Worm (Caenorhabditis elegans) whole organism, young adult: Measurements from ENCODE around the gene seip-1.

ENCODE experiments used
- C06A6.2 ChIP-seq: fragments of 200-800 bp; sonication (Bioruptor generic); conservative IDR thresholded peaks from 2 replicates; pipeline ENCODE4 v1.3.6; 2022; ENCODE audit warnings: missing genetic modification characterization, missing compliant biosample characterization
- D2030.7 ChIP-seq: fragments of 200-800 bp; sonication (Bioruptor generic); IDR thresholded peaks from 2 replicates; pipeline ENCODE4 v1.3.6; 2022; ENCODE audit warnings: missing genetic modification reagents, missing genetic modification characterization, missing compliant biosample characterization
- F22D6.2 ChIP-seq: sonication (generic microtip); optimal IDR thresholded peaks from 2 replicates; lab custom pipeline; 2016; ENCODE audit warnings: mild to moderate bottlenecking, missing genetic modification characterization, missing compliant biosample characterization
- F33H1.4 ChIP-seq: fragments of 200-800 bp; sonication (Bioruptor generic); IDR thresholded peaks from 2 replicates; pipeline ENCODE4 v1.3.6; 2022; ENCODE audit warnings: missing genetic modification reagents, missing genetic modification characterization, missing compliant biosample characterization
- Y53F4B.3 ChIP-seq: fragments of 200-800 bp; sonication (Bioruptor generic); IDR thresholded peaks from 2 replicates; pipeline ENCODE4 v1.3.6; 2022; ENCODE audit warnings: missing genetic modification reagents, missing genetic modification characterization, missing compliant biosample characterization
- Y56A3A.18 ChIP-seq: fragments of 200-800 bp; sonication (Bioruptor generic); IDR thresholded peaks from 2 replicates; pipeline ENCODE4 v1.3.6; 2022; ENCODE audit warnings: missing genetic modification reagents, missing genetic modification characterization, missing compliant biosample characterization
- Y95B8A.8 ChIP-seq: fragments of 200-800 bp; sonication (Bioruptor generic); IDR thresholded peaks from 2 replicates; pipeline ENCODE4 v1.3.6; 2022; ENCODE audit warnings: missing genetic modification reagents, missing genetic modification characterization, missing compliant biosample characterization
- ZK185.1 ChIP-seq: sonication (generic microtip); optimal IDR thresholded peaks from 2 replicates; lab custom pipeline; 2016; ENCODE audit warnings: mild to moderate bottlenecking, missing genetic modification characterization, missing compliant biosample characterization; ENCODE audit not compliant: poor library complexity, severe bottlenecking
- ama-1 ChIP-seq, 3 experiments: fragments of 150-350 bp in 1 of 3; sonication (generic microtip) in 2 of 3; optimal IDR thresholded peaks; 2 replicates each; lab custom pipeline; 2014 to 2018; ENCODE audit warnings: missing biosample characterization in 2 of 3, missing genetic modification characterization in 2 of 3, missing genetic modification reagents in 2 of 3
- aptf-2 ChIP-seq: fragments of 200-800 bp; sonication (Bioruptor generic); conservative IDR thresholded peaks from 2 replicates; pipeline ENCODE4 v1.3.6; 2022; ENCODE audit warnings: missing genetic modification reagents, missing genetic modification characterization, missing compliant biosample characterization
- aptf-3 ChIP-seq: fragments of 200-800 bp; sonication (Bioruptor generic); IDR thresholded peaks from 2 replicates; pipeline ENCODE4 v1.3.6; 2022; ENCODE audit warnings: missing genetic modification characterization, missing compliant biosample characterization
- atf-7 ChIP-seq: sonication (generic microtip); optimal IDR thresholded peaks from 2 replicates; lab custom pipeline; 2017; ENCODE audit warnings: mild to moderate bottlenecking, missing genetic modification characterization, missing compliant biosample characterization
- bed-1 ChIP-seq: fragments of 200-800 bp; sonication (Bioruptor generic); IDR thresholded peaks from 2 replicates; pipeline ENCODE4 v1.3.6; 2022; ENCODE audit warnings: missing genetic modification reagents, missing genetic modification characterization, missing compliant biosample characterization
- bed-2 ChIP-seq: fragments of 200-800 bp; sonication (Bioruptor generic); IDR thresholded peaks from 2 replicates; pipeline ENCODE4 v1.3.6; 2022; ENCODE audit warnings: missing genetic modification reagents, missing genetic modification characterization, missing compliant biosample characterization
- dox-1 ChIP-seq: fragments of 200-800 bp; sonication (Bioruptor generic); IDR thresholded peaks from 2 replicates; pipeline ENCODE4 v1.3.6; 2022; ENCODE audit warnings: missing genetic modification reagents, missing genetic modification characterization, missing compliant biosample characterization
- efl-1 ChIP-seq: fragments of 150-350 bp; optimal IDR thresholded peaks from 2 replicates; lab custom pipeline; 2014; ENCODE audit warnings: missing biosample characterization, missing genetic modification reagents, missing genetic modification characterization
- egl-44 ChIP-seq: fragments of 200-800 bp; sonication (Bioruptor generic); IDR thresholded peaks from 2 replicates; pipeline ENCODE4 v1.3.6; 2022; ENCODE audit warnings: missing genetic modification reagents, missing genetic modification characterization, missing compliant biosample characterization
- hmg-1.2 ChIP-seq: fragments of 200-800 bp; sonication (Bioruptor generic); IDR thresholded peaks from 2 replicates; pipeline ENCODE4 v1.3.6; 2022; ENCODE audit warnings: missing genetic modification reagents, missing genetic modification characterization, missing compliant biosample characterization
- hrde-1 ChIP-seq: sonication (generic microtip); optimal IDR thresholded peaks from 2 replicates; lab custom pipeline; 2016; ENCODE audit warnings: missing genetic modification characterization, mild to moderate bottlenecking, missing compliant biosample characterization, moderate library complexity, missing genotype, missing genetic modification reagents, borderline replicate concordance
- hsf-1 ChIP-seq: fragments of 200-800 bp; sonication (Bioruptor generic); IDR thresholded peaks from 2 replicates; pipeline ENCODE4 v1.3.6; 2022; ENCODE audit warnings: missing genetic modification reagents, missing genetic modification characterization, missing compliant biosample characterization
- let-526 ChIP-seq: fragments of 200-800 bp; sonication (Bioruptor generic); IDR thresholded peaks from 2 replicates; pipeline ENCODE4 v1.3.6; 2022; ENCODE audit warnings: missing genetic modification reagents, missing genetic modification characterization, missing compliant biosample characterization
- lin-26 ChIP-seq: fragments of 200-800 bp; sonication (Bioruptor generic); IDR thresholded peaks from 2 replicates; pipeline ENCODE4 v1.3.6; 2022; ENCODE audit warnings: missing genetic modification reagents, missing genetic modification characterization, missing compliant biosample characterization
- lin-40 ChIP-seq: sonication (generic microtip); optimal IDR thresholded peaks from 2 replicates; lab custom pipeline; 2016; ENCODE audit warnings: missing genetic modification characterization, mild to moderate bottlenecking, missing compliant biosample characterization, missing genotype, missing genetic modification reagents
- madf-6 ChIP-seq: fragments of 200-800 bp; sonication (Bioruptor generic); IDR thresholded peaks from 2 replicates; pipeline ENCODE4 v1.3.6; 2022; ENCODE audit warnings: missing genetic modification reagents, missing genetic modification characterization, missing compliant biosample characterization
- mcd-1 ChIP-seq: fragments of 200-800 bp; sonication (Bioruptor generic); IDR thresholded peaks from 2 replicates; pipeline ENCODE4 v1.3.6; 2022; ENCODE audit warnings: missing genetic modification reagents, missing genetic modification characterization, missing compliant biosample characterization
- mxl-1 ChIP-seq: sonication (generic microtip); optimal IDR thresholded peaks from 2 replicates; lab custom pipeline; 2016; ENCODE audit warnings: missing genetic modification characterization, missing compliant biosample characterization
- nhr-179 ChIP-seq: sonication (generic microtip); optimal IDR thresholded peaks from 2 replicates; lab custom pipeline; 2016; ENCODE audit warnings: mild to moderate bottlenecking, missing genetic modification characterization, missing compliant biosample characterization
- nhr-27 ChIP-seq: fragments of 200-800 bp; sonication (Bioruptor generic); optimal IDR thresholded peaks from 2 replicates; lab custom pipeline; 2018; ENCODE audit warnings: mild to moderate bottlenecking, missing genetic modification characterization, moderate library complexity, missing compliant biosample characterization
- pbrm-1 ChIP-seq: fragments of 200-800 bp; sonication (Bioruptor generic); IDR thresholded peaks from 2 replicates; pipeline ENCODE4 v1.3.6; 2022; ENCODE audit warnings: missing genetic modification reagents, missing genetic modification characterization, missing compliant biosample characterization
- rcor-1 ChIP-seq: fragments of 200-800 bp; sonication (Bioruptor generic); IDR thresholded peaks from 2 replicates; pipeline ENCODE4 v1.3.6; 2022; ENCODE audit warnings: missing genetic modification reagents, missing genetic modification characterization, missing compliant biosample characterization
- sdz-38 ChIP-seq: sonication (generic microtip); optimal IDR thresholded peaks from 2 replicates; lab custom pipeline; 2016; ENCODE audit warnings: missing genotype, missing genetic modification characterization, missing compliant biosample characterization
- sea-2 ChIP-seq: fragments of 200-800 bp; sonication (Bioruptor generic); IDR thresholded peaks from 2 replicates; pipeline ENCODE4 v1.3.6; 2022; ENCODE audit warnings: missing genetic modification characterization, missing compliant biosample characterization
- snpc-3.4 ChIP-seq: sonication (generic microtip); optimal IDR thresholded peaks from 2 replicates; lab custom pipeline; 2017; ENCODE audit warnings: missing genetic modification characterization, mild to moderate bottlenecking, missing compliant biosample characterization, antibody characterized with exemption, moderate library complexity, missing genotype, missing genetic modification reagents
- sptf-2 ChIP-seq: fragments of 200-800 bp; sonication (Bioruptor generic); optimal IDR thresholded peaks from 2 replicates; lab custom pipeline; 2018; ENCODE audit warnings: mild to moderate bottlenecking, missing genetic modification characterization, missing compliant biosample characterization
- zfh-2 ChIP-seq: fragments of 200-800 bp; sonication (Bioruptor generic); conservative IDR thresholded peaks from 2 replicates; pipeline ENCODE4 v1.3.6; 2022; ENCODE audit warnings: missing genetic modification reagents, missing genetic modification characterization, missing compliant biosample characterization
- ztf-22 ChIP-seq: fragments of 200-800 bp; sonication (Bioruptor generic); optimal IDR thresholded peaks from 2 replicates; lab custom pipeline; 2018; ENCODE audit warnings: mild to moderate bottlenecking, missing genetic modification characterization, moderate library complexity, missing compliant biosample characterization
- ztf-25 ChIP-seq: fragments of 200-800 bp; sonication (Bioruptor generic); IDR thresholded peaks from 2 replicates; pipeline ENCODE4 v1.3.6; 2022; ENCODE audit warnings: missing genetic modification reagents, missing genetic modification characterization, missing compliant biosample characterization
- ztf-28 ChIP-seq: fragments of 200-800 bp; sonication (Bioruptor generic); IDR thresholded peaks from 2 replicates; pipeline ENCODE4 v1.3.6; 2022; ENCODE audit warnings: missing genetic modification reagents, missing genetic modification characterization, missing compliant biosample characterization

Gene seip-1

ce11 chrV:6100492-6101004 lies 47.5 kb upstream of the seip-1 start, which contains the start of gene crt-1 (continued):
- TF ChIP-seq ama-1 (optimal IDR thresholded peaks at IDR 0.05; lab: Kevin White, UChicago): no peak
- TF ChIP-seq ama-1 (GFP tag; optimal IDR thresholded peaks at IDR 0.05; lab: Kevin White, UChicago): no peak
- 0 out of 2 replicates have a peak, but pooled peaks have one; percentile 51 for TF ChIP-seq hsf-1 (GFP tag; lab: Robert Waterston, UW)
- no peak for TF ChIP-seq hrde-1 (tag; lab: Kevin White, UChicago)
- no peak for TF ChIP-seq snpc-3.4 (tag; lab: Kevin White, UChicago)
- TF ChIP-seq nhr-27: no peak
- peak; percentile 81 for TF ChIP-seq ZK185.1 (tag; lab: Kevin White, UChicago)
- TF ChIP-seq C06A6.2 (GFP tag; lab: Robert Waterston, UW): peak; percentile 71
- TF ChIP-seq let-526 (GFP tag; lab: Robert Waterston, UW): peak; percentile 82
- peak; percentile 62 for TF ChIP-seq F22D6.2 (tag; lab: Kevin White, UChicago)
- TF ChIP-seq mcd-1 (GFP tag; lab: Robert Waterston, UW): peak; percentile 86
- TF ChIP-seq D2030.7: peak; percentile 36; the same call in 1 of the 2 replicates
- peak; percentile 73 for TF ChIP-seq rcor-1 (GFP tag; lab: Robert Waterston, UW)
- peak; percentile 91 for TF ChIP-seq dox-1
- TF ChIP-seq zfh-2 (GFP tag; lab: Robert Waterston, UW): peak; percentile 99
- TF ChIP-seq mxl-1: no peak
- no peak for TF ChIP-seq Y95B8A.8 (GFP tag; lab: Robert Waterston, UW)
- peak; percentile 73 for TF ChIP-seq atf-7 (tag; lab: Kevin White, UChicago)
- TF ChIP-seq hmg-1.2 (GFP tag; lab: Robert Waterston, UW): peak; percentile 88
- no peak for TF ChIP-seq bed-1
- no peak for TF ChIP-seq aptf-2 (GFP tag; lab: Robert Waterston, UW)
- no peak for TF ChIP-seq Y53F4B.3 (GFP tag; lab: Robert Waterston, UW)
- no peak; the same call in 1 of the 2 replicates for TF ChIP-seq madf-6 (GFP tag; lab: Robert Waterston, UW)
- TF ChIP-seq ztf-25 (GFP tag; lab: Robert Waterston, UW): no peak
- TF ChIP-seq ztf-28 (GFP tag; lab: Robert Waterston, UW): no peak
- TF ChIP-seq lin-40 (tag; lab: Kevin White, UChicago): peak; percentile 92
- no peak for TF ChIP-seq egl-44 (GFP tag; lab: Robert Waterston, UW)
- peak; percentile 65; the same call in 1 of the 2 replicates for TF ChIP-seq lin-26 (GFP tag; lab: Robert Waterston, UW)
- TF ChIP-seq sea-2 (GFP tag; lab: Robert Waterston, UW): no peak
- no peak for TF ChIP-seq sptf-2 (GFP tag; lab: Kevin White, UChicago)
- TF ChIP-seq aptf-3 (GFP tag; lab: Robert Waterston, UW): 0 out of 2 replicates have a peak, but pooled peaks have one; percentile 52
- TF ChIP-seq sdz-38 (tag; lab: Kevin White, UChicago): no peak
- peak; percentile 87 for TF ChIP-seq pbrm-1 (GFP tag; lab: Robert Waterston, UW)
- TF ChIP-seq F33H1.4: no peak
- TF ChIP-seq efl-1: no peak
- no peak for TF ChIP-seq nhr-179 (tag; lab: Kevin White, UChicago)
- no peak for TF ChIP-seq bed-2 (GFP tag; lab: Robert Waterston, UW)

ce11 chrV:6099634-6100033 lies 46.6 kb upstream of the seip-1 start:
- TF ChIP-seq Y56A3A.18 (no peak), ztf-22 (GFP tag; lab: Kevin White, UChicago) (no peak), lin-26 (GFP tag; lab: Robert Waterston, UW) (0 out of 2 replicates have a peak, but pooled peaks have one; percentile 38), hmg-1.2 (GFP tag; lab: Robert Waterston, UW) (0 out of 2 replicates have a peak, but pooled peaks have one; percentile 9)
